Fruit fly (Drosophila melanogaster): ENCODE data around the gene Pus7.
A peak's percentile ranks its signal among the peaks of the same experiment; 100 is the strongest.

Pus7 gene

dm6 chr3L:8549183-8549890 is 39.5 kb downstream of the Pus7 start:
- peak; percentile 12 for TF ChIP-seq CG17801 (GFP tag; optimal IDR thresholded peaks at IDR 0.05; ENCODE audit: partially characterized antibody)

dm6 chr3L:8550836-8551235 is 41.0 kb downstream of the Pus7 start:
- no peak for TF ChIP-seq CG17801 (GFP tag; optimal IDR thresholded peaks at IDR 0.05; ENCODE audit: partially characterized antibody)

- TF ChIP-seq CG17801 (GFP tag; optimal IDR thresholded peaks at IDR 0.05; ENCODE audit: partially characterized antibody): no peak
Observed at dm6 chr3L:8553125-8553524, 43.3 kb downstream of the Pus7 start.

dm6 chr3L:8554024-8554642 is 44.3 kb downstream of the Pus7 start:
- TF ChIP-seq CG17801 (GFP tag; optimal IDR thresholded peaks at IDR 0.05; ENCODE audit: partially characterized antibody): no peak

- no peak for TF ChIP-seq CG17801 (GFP tag; optimal IDR thresholded peaks at IDR 0.05; ENCODE audit: partially characterized antibody)
Observed at dm6 chr3L:8557018-8557417, 47.2 kb downstream of the Pus7 start.

- no peak for TF ChIP-seq CG17801 (GFP tag; optimal IDR thresholded peaks at IDR 0.05; ENCODE audit: partially characterized antibody)
Observed at dm6 chr3L:8559754-8560328, 50.0 kb downstream of the Pus7 start.

- no peak for TF ChIP-seq CG17801 (GFP tag; optimal IDR thresholded peaks at IDR 0.05; ENCODE audit: partially characterized antibody)
Observed at dm6 chr3L:8560637-8561036, 50.8 kb downstream of the Pus7 start.
